Worm (Caenorhabditis elegans) whole organism, L4/young adult: ENCODE data around the gene srx-112.

Experiments used
- W03F9.2 ChIP-seq: fragments of 150-350 bp; optimal IDR thresholded peaks from 2 replicates; lab custom pipeline; 2014; ENCODE audit warnings: missing biosample characterization, missing genetic modification characterization
- him-1 ChIP-seq: sonication (generic microtip); optimal IDR thresholded peaks from 2 replicates; lab custom pipeline; 2016; ENCODE audit warnings: missing genotype, missing genetic modification reagents, missing genetic modification characterization, missing compliant biosample characterization

ce11 chrII:3727996-3728395 is 36.4 kb downstream of the srx-112 start, which contains the start of gene C46E10.8:
- TF ChIP-seq him-1 (tag; lab: Kevin White, UChicago): no peak
- TF ChIP-seq W03F9.2 (tag; lab: Kevin White, UChicago): no peak
